Worm (Caenorhabditis elegans) whole organism, L4/young adult: ENCODE measurements around the gene fbxb-103.

ENCODE experiments used
- W03F9.2 ChIP-seq: fragments of 150-350 bp; optimal IDR thresholded peaks from 2 replicates; lab custom pipeline; 2014; ENCODE audit warnings: missing biosample characterization, missing genetic modification characterization
- dao-5 ChIP-seq: sonication (generic microtip); optimal IDR thresholded peaks from 2 replicates; lab custom pipeline; 2016; ENCODE audit warnings: missing genotype, missing genetic modification characterization, moderate library complexity, missing compliant biosample characterization

ce11 chrII:3917985-3918633 lies 11.2 kb downstream of the fbxb-103 start:
- no peak for TF ChIP-seq W03F9.2 (tag; lab: Kevin White, UChicago)
- TF ChIP-seq dao-5 (tag; lab: Kevin White, UChicago), result no peak
